Fruit fly (Drosophila melanogaster): ENCODE measurements around the gene Galk.

Gene Galk

dm6 chr3L:9011485-9012389, 25.8 kb upstream of the Galk start (continued):
- TF ChIP-seq ara (GFP tag; IDR thresholded peaks at IDR 0.05) (peak; percentile 89), CG6765 (GFP tag; optimal IDR thresholded peaks at IDR 0.05) (no peak), CG4282 (GFP tag; optimal IDR thresholded peaks at IDR 0.05) (no peak), Opbp (GFP tag; IDR thresholded peaks at IDR 0.05; ENCODE audit: partially characterized antibody) (no peak), CG10267 (tag; optimal IDR thresholded peaks at IDR 0.05) (peak; percentile 84), CG31365 (tag; optimal IDR thresholded peaks at IDR 0.05) (no peak), CG17359 (tag; optimal IDR thresholded peaks at IDR 0.05) (peak; percentile 73), jigr1 (GFP tag; IDR thresholded peaks at IDR 0.05) (peak; percentile 59; the same call in 1 of the 3 replicates)

- TF ChIP-seq CG10462 (GFP tag; optimal IDR thresholded peaks at IDR 0.05) (no peak), fd64A (GFP tag; optimal IDR thresholded peaks at IDR 0.05) (no peak), so (GFP tag; IDR thresholded peaks at IDR 0.05) (no peak), H15 (GFP tag; IDR thresholded peaks at IDR 0.05) (no peak), knrl (GFP tag; IDR thresholded peaks at IDR 0.05; ENCODE audit: partially characterized antibody) (no peak), Jarid2 (GFP tag; optimal IDR thresholded peaks at IDR 0.05) (no peak)
These were observed 23.8 kb upstream of the Galk start, which contains the start of gene CG5194 for dm6 chr3L:9009738-9010137. CG5194 (minus strand) TSS chr3L:9009838.

- TF ChIP-seq CG17829 (tag; optimal IDR thresholded peaks at IDR 0.05) (peak; percentile 68), kni (GFP tag; optimal IDR thresholded peaks at IDR 0.05) (peak; percentile 83), sim (GFP tag; IDR thresholded peaks at IDR 0.05) (no peak), ttk (GFP tag; IDR thresholded peaks at IDR 0.05) (no peak), sens (GFP tag) (peak; percentile 69), TFAM (GFP tag; optimal IDR thresholded peaks at IDR 0.05) (no peak), odd (GFP tag; optimal IDR thresholded peaks at IDR 0.05) (no peak), CG13624 (GFP tag; optimal IDR thresholded peaks at IDR 0.05) (no peak), CG9437 (GFP tag; optimal IDR thresholded peaks at IDR 0.05) (peak; percentile 27), hkb (optimal IDR thresholded peaks at IDR 0.05) (no peak), hkb (GFP tag; IDR thresholded peaks at IDR 0.05) (no peak), ap (GFP tag; IDR thresholded peaks at IDR 0.05) (no peak), CG11723 (GFP tag; optimal IDR thresholded peaks at IDR 0.05) (no peak), pfk (GFP tag; optimal IDR thresholded peaks at IDR 0.05) (peak; percentile 27), chif (GFP tag; optimal IDR thresholded peaks at IDR 0.05) (no peak), CG7745 (tag; optimal IDR thresholded peaks at IDR 0.05) (no peak), fd96Cb (tag; optimal IDR thresholded peaks at IDR 0.05) (no peak), CG10321 (GFP tag; IDR thresholded peaks at IDR 0.05) (peak; percentile 96), Ssrp (tag; optimal IDR thresholded peaks at IDR 0.05) (no peak), B-H1 (GFP tag; IDR thresholded peaks at IDR 0.05) (no peak), CG10543 (GFP tag; optimal IDR thresholded peaks at IDR 0.05) (peak; percentile 70), BEAF-32 (GFP tag; optimal IDR thresholded peaks at IDR 0.05) (no peak), zf30C (GFP tag; optimal IDR thresholded peaks at IDR 0.05) (no peak), Fer1 (GFP tag; optimal IDR thresholded peaks at IDR 0.05) (no peak), chn (GFP tag; optimal IDR thresholded peaks at IDR 0.05) (no peak), pros (GFP tag; optimal IDR thresholded peaks at IDR 0.05) (peak; percentile 46), CG1603 (tag; optimal IDR thresholded peaks at IDR 0.05) (no peak), CG14441 (GFP tag; IDR thresholded peaks at IDR 0.05) (no peak), vfl (GFP tag; optimal IDR thresholded peaks at IDR 0.05) (peak; percentile 38), seq (GFP tag; IDR thresholded peaks at IDR 0.05) (no peak), Bgb (GFP tag; IDR thresholded peaks at IDR 0.05; ENCODE audit: partially characterized antibody) (peak; percentile 32; the same call in 1 of the 2 replicates), CG1233 (GFP tag; optimal IDR thresholded peaks at IDR 0.05) (no peak)
These were observed 18.9 kb upstream of the Galk start, which contains the start of gene Doc3 for dm6 chr3L:9004788-9005246. Doc3 (plus strand) TSS chr3L:9005196.
